Worm (Caenorhabditis elegans) whole organism, L1 larva: ENCODE measurements around the gene F37C12.18.

Experiments
- C04F5.9 ChIP-seq: sonication (generic microtip); optimal IDR thresholded peaks from 2 replicates; lab custom pipeline; 2016; ENCODE audit warnings: missing genetic modification characterization, missing compliant biosample characterization
- C16A3.4 ChIP-seq: fragments of 150-350 bp; optimal IDR thresholded peaks from 2 replicates; lab custom pipeline; 2014; ENCODE audit warnings: missing biosample characterization, missing genetic modification characterization
- F16B12.6 ChIP-seq: fragments of 150-350 bp; optimal IDR thresholded peaks from 2 replicates; lab custom pipeline; 2014; ENCODE audit warnings: missing biosample characterization, missing genetic modification characterization
- Y116A8C.19 ChIP-seq: sonication (generic microtip); optimal IDR thresholded peaks from 2 replicates; lab custom pipeline; 2016; ENCODE audit warnings: missing compliant biosample characterization, missing genetic modification characterization, borderline replicate concordance
- aha-1 ChIP-seq: fragments of 150-350 bp; optimal IDR thresholded peaks from 2 replicates; lab custom pipeline; 2014; ENCODE audit warnings: missing biosample characterization, missing genetic modification characterization
- blmp-1 ChIP-seq: fragments of 150-350 bp; optimal IDR thresholded peaks from 2 replicates; lab custom pipeline; 2014; ENCODE audit warnings: missing biosample characterization, missing genetic modification characterization
- ceh-63 ChIP-seq: fragments of 200-800 bp; sonication (Bioruptor generic); optimal IDR thresholded peaks from 2 replicates; lab custom pipeline; 2018; ENCODE audit warnings: mild to moderate bottlenecking, missing genetic modification characterization, missing compliant biosample characterization
- ceh-88 ChIP-seq: fragments of 200-800 bp; sonication (Bioruptor generic); IDR thresholded peaks from 2 replicates; pipeline ENCODE4 v1.3.6; 2022; ENCODE audit warnings: missing genetic modification characterization, missing compliant biosample characterization
- dpl-1 ChIP-seq, 3 experiments: fragments of 150-350 bp in 2 of 3; sonication (generic microtip) in 1 of 3; optimal IDR thresholded peaks; 2 replicates each; lab custom pipeline; 2014 to 2017; ENCODE audit warnings: missing biosample characterization in 3 of 3, missing genetic modification characterization in 3 of 3, missing genetic modification reagents in 3 of 3
- dsc-1 ChIP-seq: sonication (generic microtip); optimal IDR thresholded peaks from 2 replicates; lab custom pipeline; 2016; ENCODE audit warnings: mild to moderate bottlenecking, missing genetic modification characterization, missing compliant biosample characterization
- efl-1 ChIP-seq, 4 experiments: fragments of 150-350 bp; optimal IDR thresholded peaks in 3 of 4; peaks in 1 of 4; 1 replicate in 1 of 4; 2 replicates in 3 of 4; lab custom pipeline; 2014; ENCODE audit warnings: missing biosample characterization in 2 of 4, missing genetic modification characterization in 2 of 4, missing genetic modification reagents in 2 of 4
- ets-5 ChIP-seq: fragments of 200-800 bp; sonication (Bioruptor generic); IDR thresholded peaks from 2 replicates; pipeline ENCODE4 v1.3.6; 2022; ENCODE audit warnings: missing genetic modification characterization, missing compliant biosample characterization
- fkh-8 ChIP-seq: sonication (generic microtip); optimal IDR thresholded peaks from 2 replicates; lab custom pipeline; 2016; ENCODE audit warnings: mild to moderate bottlenecking, missing genetic modification characterization, missing compliant biosample characterization
- fos-1 ChIP-seq: fragments of 150-350 bp; optimal IDR thresholded peaks from 2 replicates; lab custom pipeline; 2014; ENCODE audit warnings: missing biosample characterization, missing genetic modification characterization
- grh-1 ChIP-seq: fragments of 200-800 bp; sonication (Bioruptor generic); IDR thresholded peaks from 2 replicates; pipeline ENCODE4 v1.3.6; 2022; ENCODE audit warnings: missing genetic modification reagents, missing genetic modification characterization, missing compliant biosample characterization
- hlh-17 ChIP-seq: fragments of 200-800 bp; sonication (Bioruptor generic); optimal IDR thresholded peaks from 2 replicates; lab custom pipeline; 2018; ENCODE audit warnings: missing genetic modification characterization, mild to moderate bottlenecking, missing compliant biosample characterization, moderate library complexity, borderline replicate concordance
- hlh-4 ChIP-seq: sonication (generic microtip); optimal IDR thresholded peaks from 2 replicates; lab custom pipeline; 2016; ENCODE audit warnings: mild to moderate bottlenecking, missing genetic modification characterization, missing compliant biosample characterization
- hpl-2 ChIP-seq: fragments of 150-350 bp; optimal IDR thresholded peaks from 2 replicates; lab custom pipeline; 2014; ENCODE audit warnings: missing biosample characterization, missing genetic modification reagents, missing genetic modification characterization
- irx-1 ChIP-seq: sonication (generic microtip); optimal IDR thresholded peaks from 2 replicates; lab custom pipeline; 2016; ENCODE audit warnings: missing genetic modification characterization, missing compliant biosample characterization
- isw-1 ChIP-seq: fragments of 200-800 bp; sonication (Bioruptor generic); IDR thresholded peaks from 2 replicates; pipeline ENCODE4 v1.3.6; 2022; ENCODE audit warnings: missing genetic modification characterization, missing compliant biosample characterization
- jun-1 ChIP-seq: fragments of 150-350 bp; optimal IDR thresholded peaks from 2 replicates; lab custom pipeline; 2014; ENCODE audit warnings: missing biosample characterization, missing genetic modification reagents, missing genetic modification characterization
- lin-14 ChIP-seq: fragments of 200-800 bp; sonication (Bioruptor generic); optimal IDR thresholded peaks from 2 replicates; lab custom pipeline; 2018; ENCODE audit warnings: mild to moderate bottlenecking, missing genetic modification characterization, moderate library complexity, missing compliant biosample characterization
- lin-35 ChIP-seq, 2 experiments: fragments of 150-350 bp; optimal IDR thresholded peaks; 2 replicates each; lab custom pipeline; 2014; ENCODE audit warnings: missing biosample characterization in 2 of 2, missing genetic modification characterization in 2 of 2, missing genetic modification reagents in 2 of 2
- lin-39 ChIP-seq: fragments of 150-350 bp; optimal IDR thresholded peaks from 2 replicates; lab custom pipeline; 2014; ENCODE audit warnings: missing biosample characterization, missing genetic modification reagents, missing genetic modification characterization
- lsy-2 ChIP-seq, 2 experiments: fragments of 150-350 bp; optimal IDR thresholded peaks; 2 replicates each; lab custom pipeline; 2014; ENCODE audit warnings: missing biosample characterization in 2 of 2, missing genetic modification characterization in 2 of 2
- mab-9 ChIP-seq: fragments of 200-800 bp; sonication (Bioruptor generic); IDR thresholded peaks from 2 replicates; pipeline ENCODE4 v1.3.6; 2022; ENCODE audit warnings: missing genetic modification reagents, missing genetic modification characterization, missing compliant biosample characterization
- mdl-1 ChIP-seq, 2 experiments: fragments of 150-350 bp; optimal IDR thresholded peaks; 2 replicates each; lab custom pipeline; 2014 to 2017; ENCODE audit warnings: missing biosample characterization in 2 of 2, missing genetic modification characterization in 2 of 2, inconsistent platforms in 1 of 2
- mep-1 ChIP-seq: fragments of 150-350 bp; optimal IDR thresholded peaks from 2 replicates; lab custom pipeline; 2014; ENCODE audit warnings: missing biosample characterization, missing genetic modification characterization
- nhr-19 ChIP-seq: fragments of 200-800 bp; sonication (Bioruptor generic); conservative IDR thresholded peaks from 2 replicates; pipeline ENCODE4 v1.3.6; 2022; ENCODE audit warnings: missing genetic modification characterization, missing compliant biosample characterization
- nhr-20 ChIP-seq: sonication (generic microtip); optimal IDR thresholded peaks from 2 replicates; lab custom pipeline; 2016; ENCODE audit warnings: mild to moderate bottlenecking, missing genetic modification characterization, missing compliant biosample characterization
- nhr-47 ChIP-seq: sonication (generic microtip); optimal IDR thresholded peaks from 2 replicates; lab custom pipeline; 2016; ENCODE audit warnings: mild to moderate bottlenecking, missing genetic modification characterization, moderate library complexity, missing compliant biosample characterization
- nhr-71 ChIP-seq: sonication (generic microtip); optimal IDR thresholded peaks from 2 replicates; lab custom pipeline; 2016; ENCODE audit warnings: mild to moderate bottlenecking, missing genetic modification characterization, moderate library complexity, missing compliant biosample characterization
- nhr-77 ChIP-seq: fragments of 150-350 bp; optimal IDR thresholded peaks from 2 replicates; lab custom pipeline; 2014; ENCODE audit warnings: missing biosample characterization, missing genetic modification characterization
- nhr-85 ChIP-seq: sonication (generic microtip); peaks from one replicate; lab custom pipeline; 2016; ENCODE audit warnings: missing genetic modification characterization, inconsistent platforms, missing compliant biosample characterization
- pax-3 ChIP-seq: fragments of 200-800 bp; sonication (Bioruptor generic); optimal IDR thresholded peaks from 2 replicates; lab custom pipeline; 2018; ENCODE audit warnings: mild to moderate bottlenecking, missing genetic modification characterization, moderate library complexity, missing compliant biosample characterization
- pqm-1 ChIP-seq: sonication (generic microtip); optimal IDR thresholded peaks from 3 replicates; lab custom pipeline; 2017; ENCODE audit warnings: missing biosample characterization, missing genetic modification characterization
- rnt-1 ChIP-seq: sonication (generic microtip); optimal IDR thresholded peaks from 2 replicates; lab custom pipeline; 2016; ENCODE audit warnings: mild to moderate bottlenecking, missing genetic modification characterization, moderate library complexity, missing compliant biosample characterization
- snpc-4 ChIP-seq: fragments of 150-350 bp; optimal IDR thresholded peaks from 2 replicates; lab custom pipeline; 2014; ENCODE audit warnings: missing biosample characterization, missing genetic modification characterization
- sox-4 ChIP-seq: sonication (generic microtip); optimal IDR thresholded peaks from 2 replicates; lab custom pipeline; 2016; ENCODE audit warnings: missing genetic modification characterization, missing compliant biosample characterization
- sptf-1 ChIP-seq: fragments of 150-350 bp; optimal IDR thresholded peaks from 2 replicates; lab custom pipeline; 2014; ENCODE audit warnings: missing biosample characterization, missing genetic modification characterization
- swsn-7 ChIP-seq: sonication (generic microtip); optimal IDR thresholded peaks from 2 replicates; lab custom pipeline; 2016; ENCODE audit warnings: missing genetic modification characterization, missing compliant biosample characterization
- tbx-2 ChIP-seq: sonication (generic microtip); optimal IDR thresholded peaks from 2 replicates; lab custom pipeline; 2016; ENCODE audit warnings: missing genetic modification characterization, missing compliant biosample characterization
- tlp-1 ChIP-seq: fragments of 150-350 bp; optimal IDR thresholded peaks from 2 replicates; lab custom pipeline; 2014; ENCODE audit warnings: missing biosample characterization, missing genetic modification characterization
- unc-62 ChIP-seq: fragments of 150-350 bp; optimal IDR thresholded peaks from 2 replicates; lab custom pipeline; 2014; ENCODE audit warnings: missing biosample characterization, missing genetic modification reagents, missing genetic modification characterization
- unc-86 ChIP-seq: sonication (generic microtip); optimal IDR thresholded peaks from 2 replicates; lab custom pipeline; 2016; ENCODE audit warnings: missing genetic modification characterization, missing compliant biosample characterization
- unc-98 ChIP-seq: fragments of 200-800 bp; sonication (Bioruptor generic); IDR thresholded peaks from 2 replicates; pipeline ENCODE4 v1.3.6; 2022; ENCODE audit warnings: missing genetic modification characterization, missing compliant biosample characterization
- vab-15 ChIP-seq: sonication (generic microtip); optimal IDR thresholded peaks from 2 replicates; lab custom pipeline; 2017; ENCODE audit warnings: missing genotype, mild to moderate bottlenecking, missing genetic modification characterization, missing compliant biosample characterization
- zag-1 ChIP-seq: fragments of 150-350 bp; optimal IDR thresholded peaks from 2 replicates; lab custom pipeline; 2014; ENCODE audit warnings: missing biosample characterization, missing genetic modification characterization
- zip-4 ChIP-seq: fragments of 200-800 bp; sonication (Bioruptor generic); optimal IDR thresholded peaks from 2 replicates; lab custom pipeline; 2018; ENCODE audit warnings: mild to moderate bottlenecking, missing genetic modification characterization, moderate library complexity, missing compliant biosample characterization

The F37C12.18 gene

DNA sequence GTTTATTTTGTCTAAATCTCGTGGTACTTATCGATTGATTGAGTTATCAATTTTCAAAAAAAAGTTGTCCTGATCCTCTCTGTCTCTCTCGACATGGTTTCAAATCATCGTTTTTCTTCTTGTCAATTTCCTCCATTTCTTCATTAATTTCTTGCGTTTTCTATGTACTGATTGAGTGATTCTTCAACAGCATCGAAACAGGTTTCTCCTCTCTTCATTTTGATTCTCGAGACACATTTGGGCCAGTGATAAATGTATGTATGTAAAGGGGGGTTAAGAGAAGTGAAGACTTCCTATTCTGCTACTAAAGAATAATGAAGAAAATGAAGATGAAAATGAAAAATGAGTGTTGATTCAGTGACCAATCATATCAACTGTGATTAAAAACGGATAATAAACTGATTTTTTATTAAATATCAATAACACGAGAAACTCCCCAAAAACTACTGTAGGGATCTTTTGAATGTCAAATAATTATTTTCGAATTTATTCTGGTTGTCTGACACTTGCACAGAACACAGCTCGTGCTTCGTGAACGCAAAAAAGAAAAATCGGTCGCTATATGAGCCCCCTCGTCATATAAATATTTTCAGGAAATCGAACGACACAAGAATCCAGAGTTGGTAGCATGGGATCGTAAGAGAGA, 8.0 kb upstream of the F37C12.18 start (continued):
- peak; percentile 89 for TF ChIP-seq nhr-85 (tag; lab: Kevin White, UChicago)
- TF ChIP-seq mdl-1 (tag; optimal IDR thresholded peaks at IDR 0.05; lab: Kevin White, UChicago), result no peak
- TF ChIP-seq Y116A8C.19 (tag; lab: Kevin White, UChicago), result no peak
- TF ChIP-seq aha-1, result no peak
- no peak for TF ChIP-seq mab-9 (GFP tag; lab: Robert Waterston, UW)
- peak; percentile 51 for TF ChIP-seq nhr-20 (tag; lab: Kevin White, UChicago)
- no peak for TF ChIP-seq unc-62 (GFP tag; lab: Kevin White, UChicago)
- TF ChIP-seq pqm-1, result no peak
- TF ChIP-seq pax-3, result no peak
- peak in 1 of 2 experiments; percentile 8 for TF ChIP-seq efl-1 (optimal IDR thresholded peaks at IDR 0.05; lab: Kevin White, UChicago)
- TF ChIP-seq efl-1 (GFP tag; optimal IDR thresholded peaks at IDR 0.05 in 1 of 2; lab: Kevin White, UChicago), result peak in 1 of 2 experiments; percentile 87
- TF ChIP-seq hpl-2 (GFP tag; lab: Kevin White, UChicago), result no peak
- TF ChIP-seq C16A3.4 (tag; lab: Kevin White, UChicago), result no peak
- TF ChIP-seq dsc-1, result no peak
- peak; percentile 57 for TF ChIP-seq nhr-71 (tag; lab: Kevin White, UChicago)
- peak in 1 of 2 experiments; percentile 52 for TF ChIP-seq lin-35 (GFP tag; optimal IDR thresholded peaks at IDR 0.05; lab: Kevin White, UChicago)
- peak; percentile 30 for TF ChIP-seq nhr-19 (GFP tag; lab: Robert Waterston, UW)
- TF ChIP-seq isw-1 (GFP tag; lab: Robert Waterston, UW), result no peak
- TF ChIP-seq sox-4 (tag; lab: Kevin White, UChicago), result no peak
- TF ChIP-seq tlp-1, result no peak
- TF ChIP-seq lin-39 (tag; lab: Kevin White, UChicago), result no peak
- TF ChIP-seq dpl-1 (GFP tag; optimal IDR thresholded peaks at IDR 0.05; lab: Kevin White, UChicago), result peak in 1 of 3 experiments; percentile 5
- TF ChIP-seq zip-4 (GFP tag; lab: Kevin White, UChicago), result no peak
- TF ChIP-seq vab-15, result no peak
- TF ChIP-seq F16B12.6 (tag; lab: Kevin White, UChicago), result no peak
- TF ChIP-seq hlh-4 (tag; lab: Kevin White, UChicago), result no peak
- TF ChIP-seq ceh-63, result no peak
- TF ChIP-seq grh-1 (GFP tag; lab: Robert Waterston, UW), result peak; percentile 74
- no peak for TF ChIP-seq fos-1 (tag; lab: Kevin White, UChicago)
- peak; percentile 57 for TF ChIP-seq lin-14 (GFP tag; lab: Kevin White, UChicago)
- peak; percentile 19 for TF ChIP-seq irx-1 (tag; lab: Kevin White, UChicago)
- TF ChIP-seq blmp-1, result peak; percentile 89

DNA sequence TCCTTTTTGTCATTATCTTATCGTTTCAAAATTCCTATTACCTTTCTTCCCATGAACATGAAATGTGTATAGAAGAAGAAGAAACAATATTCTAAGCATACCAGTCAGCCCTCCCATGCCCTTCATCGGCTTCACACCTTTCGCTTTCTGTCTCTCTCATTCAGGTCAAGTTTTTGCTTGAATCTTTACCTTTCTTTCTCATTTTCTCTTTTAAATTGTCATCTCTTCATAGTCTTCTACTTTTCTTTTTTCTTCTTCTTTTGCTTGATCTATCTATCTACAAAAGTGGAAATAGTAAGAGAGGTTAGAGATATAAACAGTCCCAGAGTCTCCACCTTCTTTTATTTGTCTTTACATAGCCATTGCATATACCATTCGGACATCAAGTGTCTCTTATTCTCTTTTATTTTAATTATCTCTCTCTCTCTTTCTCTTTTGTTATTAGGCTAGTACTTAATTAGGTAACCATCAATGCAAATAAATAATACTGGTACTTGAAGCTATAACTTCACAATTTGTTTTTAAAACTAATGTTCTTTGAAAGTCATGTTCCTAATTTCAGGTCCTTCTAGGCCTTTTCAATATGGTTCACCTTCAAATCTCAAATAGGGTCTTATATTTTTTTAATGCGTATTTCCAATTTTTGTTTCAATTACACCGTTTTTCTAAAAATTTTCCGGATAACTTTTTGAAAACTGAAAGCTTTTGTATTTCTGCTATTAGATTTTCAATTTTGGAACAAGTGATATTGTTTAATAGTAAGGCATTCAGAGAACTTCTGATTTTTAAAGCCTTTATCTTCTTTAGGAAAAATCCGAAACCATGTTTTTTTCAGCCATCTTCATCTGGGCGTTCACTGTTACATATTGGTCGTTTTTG, 6.4 kb upstream of the F37C12.18 start, which contains the start of gene dpy-31:
dpy-31 (plus strand) TSS at position 829 of the 879 bp plus-strand sequence.
- TF ChIP-seq unc-86 (tag; lab: Kevin White, UChicago) (no peak), hlh-17 (no peak), rnt-1 (tag; lab: Kevin White, UChicago) (no peak), pqm-1 (no peak), ets-5 (GFP tag; lab: Robert Waterston, UW) (no peak), nhr-85 (tag; lab: Kevin White, UChicago) (no peak), aha-1 (no peak), lsy-2 (tag; optimal IDR thresholded peaks at IDR 0.05; lab: Kevin White, UChicago) (peak; percentile 8 to 57), nhr-71 (tag; lab: Kevin White, UChicago) (peak; percentile 37), blmp-1 (peak; percentile 98), zag-1 (tag; lab: Kevin White, UChicago) (no peak), lin-35 (GFP tag; optimal IDR thresholded peaks at IDR 0.05; lab: Kevin White, UChicago) (no peak), nhr-47 (tag; lab: Kevin White, UChicago) (no peak), unc-62 (GFP tag; lab: Kevin White, UChicago) (no peak), snpc-4 (tag; lab: Kevin White, UChicago) (no peak), jun-1 (tag; lab: Kevin White, UChicago) (no peak), nhr-77 (tag; lab: Kevin White, UChicago) (no peak), swsn-7 (tag; lab: Kevin White, UChicago) (no peak), ceh-63 (no peak), mep-1 (tag; lab: Kevin White, UChicago) (peak; percentile 29), tbx-2 (tag; lab: Kevin White, UChicago) (peak; percentile 19), ceh-88 (GFP tag; lab: Robert Waterston, UW) (no peak), unc-98 (GFP tag; lab: Robert Waterston, UW) (no peak), fkh-8 (tag; lab: Kevin White, UChicago) (no peak), C04F5.9 (no peak), nhr-20 (tag; lab: Kevin White, UChicago) (peak; percentile 35), sptf-1 (tag; lab: Kevin White, UChicago) (no peak)
